Fruit fly (Drosophila melanogaster): ENCODE data around the gene Sirup.

The Sirup gene

DNA sequence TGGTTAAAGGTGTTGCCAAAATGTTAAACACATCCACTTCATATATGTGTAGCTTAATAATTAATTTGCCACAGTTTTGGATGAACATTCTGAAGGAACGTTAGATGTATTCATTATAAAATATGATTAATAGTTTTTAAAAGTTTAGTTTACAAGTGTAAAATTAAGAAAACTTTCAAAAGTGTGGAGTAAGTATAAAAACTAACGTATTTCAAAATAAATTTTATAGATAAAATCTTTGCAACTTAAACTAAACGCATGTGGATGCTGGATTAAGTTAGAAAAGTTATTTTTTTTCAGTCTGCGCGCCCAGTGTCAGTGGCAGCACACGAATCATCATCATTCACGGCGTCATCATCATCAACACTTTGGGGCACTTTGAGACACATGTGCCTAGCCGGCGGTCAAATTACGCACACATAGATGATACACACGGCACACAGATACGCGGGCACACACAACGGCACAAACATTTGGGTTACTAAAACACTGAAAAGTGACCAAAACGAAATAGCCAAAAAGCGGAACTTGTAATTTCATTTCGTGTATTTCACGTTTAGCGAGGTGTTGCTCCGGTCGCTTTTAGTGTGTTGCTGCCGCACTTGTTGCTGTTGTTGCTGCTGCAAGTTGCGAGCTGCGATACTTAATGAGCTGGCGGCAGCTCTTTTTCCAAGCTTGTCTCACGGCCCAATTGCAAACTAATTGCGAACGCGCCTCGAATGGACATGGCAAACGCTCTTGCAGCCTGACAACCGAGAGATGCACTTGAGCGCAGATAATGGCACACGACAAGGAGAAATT lies 41.4 kb upstream of the Sirup start:
- TF ChIP-seq pdm3 (GFP tag; optimal IDR thresholded peaks at IDR 0.05) (no peak), Eip75B (GFP tag; optimal IDR thresholded peaks at IDR 0.05) (no peak), vri (GFP tag; optimal IDR thresholded peaks at IDR 0.05) (no peak), Hr4 (GFP tag; optimal IDR thresholded peaks at IDR 0.05) (peak; percentile 74), CG3919 (GFP tag; optimal IDR thresholded peaks at IDR 0.05) (no peak), dac (GFP tag; optimal IDR thresholded peaks at IDR 0.05) (no peak), CG8119 (GFP tag; IDR thresholded peaks at IDR 0.05) (peak; percentile 65; the same call in 2 of the 3 replicates), CG16779 (tag; optimal IDR thresholded peaks at IDR 0.05) (no peak), CG11294 (GFP tag; IDR thresholded peaks at IDR 0.05) (no peak; the same call in 1 of the 2 replicates), CG1621 (tag; optimal IDR thresholded peaks at IDR 0.05) (no peak), CG3032 (tag; optimal IDR thresholded peaks at IDR 0.05) (no peak), Sox15 (GFP tag; optimal IDR thresholded peaks at IDR 0.05) (no peak), cyc (GFP tag; optimal IDR thresholded peaks at IDR 0.05) (no peak), CG6808 (GFP tag; optimal IDR thresholded peaks at IDR 0.05) (no peak), fd85E (GFP tag; optimal IDR thresholded peaks at IDR 0.05) (no peak), Blimp-1 (GFP tag; optimal IDR thresholded peaks at IDR 0.05) (no peak), CG32006 (GFP tag; optimal IDR thresholded peaks at IDR 0.05) (peak; percentile 81), CG7368 (GFP tag; optimal IDR thresholded peaks at IDR 0.05) (no peak), eg (GFP tag; IDR thresholded peaks at IDR 0.05) (peak; percentile 48; the same call in 2 of the 3 replicates), CG8632 (GFP tag; optimal IDR thresholded peaks at IDR 0.05) (no peak), fkh (GFP tag; optimal IDR thresholded peaks at IDR 0.05) (no peak), CG34406 (GFP tag; optimal IDR thresholded peaks at IDR 0.05) (no peak), Smox (GFP tag; optimal IDR thresholded peaks at IDR 0.05) (no peak), CG31627 (GFP tag; optimal IDR thresholded peaks at IDR 0.05) (no peak), CG8319 (GFP tag; optimal IDR thresholded peaks at IDR 0.05) (no peak), CG6854 (GFP tag; optimal IDR thresholded peaks at IDR 0.05) (no peak), Hr39 (GFP tag; optimal IDR thresholded peaks at IDR 0.05) (no peak), spab (GFP tag; optimal IDR thresholded peaks at IDR 0.05) (no peak), Eip78C (GFP tag) (peak; percentile 70), CG11762 (GFP tag; optimal IDR thresholded peaks at IDR 0.05; ENCODE audit: insufficient read depth) (no peak), topi (GFP tag; optimal IDR thresholded peaks at IDR 0.05) (no peak), CG6276 (GFP tag; optimal IDR thresholded peaks at IDR 0.05) (peak; percentile 30), CG11902 (GFP tag; optimal IDR thresholded peaks at IDR 0.05) (no peak), dsx (GFP tag; optimal IDR thresholded peaks at IDR 0.05; ENCODE audit: poor library complexity, severe bottlenecking) (no peak), CG10631 (GFP tag; optimal IDR thresholded peaks at IDR 0.05) (no peak), esn (GFP tag; optimal IDR thresholded peaks at IDR 0.05) (no peak), ss (GFP tag; optimal IDR thresholded peaks at IDR 0.05) (no peak), Hr38 (GFP tag; optimal IDR thresholded peaks at IDR 0.05) (no peak), OdsH (GFP tag; optimal IDR thresholded peaks at IDR 0.05) (no peak), Sox102F (GFP tag; optimal IDR thresholded peaks at IDR 0.05) (no peak), svp (GFP tag) (no peak), CG6163 (GFP tag; IDR thresholded peaks at IDR 0.05) (peak; percentile 32; the same call in 1 of the 3 replicates), Sox14 (GFP tag; optimal IDR thresholded peaks at IDR 0.05) (no peak), net (GFP tag; optimal IDR thresholded peaks at IDR 0.05) (no peak), Met (GFP tag; optimal IDR thresholded peaks at IDR 0.05) (peak; percentile 8), acj6 (GFP tag; optimal IDR thresholded peaks at IDR 0.05) (peak; percentile 13), Ets96B (tag; optimal IDR thresholded peaks at IDR 0.05) (no peak), Gug (GFP tag; IDR thresholded peaks at IDR 0.05) (no peak), CG10669 (GFP tag; optimal IDR thresholded peaks at IDR 0.05) (no peak), Lpt (GFP tag; optimal IDR thresholded peaks at IDR 0.05) (peak; percentile 48), Eip93F (GFP tag; optimal IDR thresholded peaks at IDR 0.05) (no peak)
